Worm (Caenorhabditis elegans): Measurements from ENCODE around the gene T05A1.5.
A peak's percentile ranks its signal among the peaks of the same experiment; 100 is the strongest.

T05A1.5 gene

ce11 chrIV:9520629-9521028, 25.5 kb upstream of the T05A1.5 start:
- no peak for TF ChIP-seq sox-2 (GFP tag; IDR thresholded peaks at IDR 0.05)
- no peak for TF ChIP-seq F13H6.1 (tag; optimal IDR thresholded peaks at IDR 0.05)
- TF ChIP-seq elt-2 (tag; optimal IDR thresholded peaks at IDR 0.05): peak; percentile 52

ce11 chrIV:9523139-9523538, 22.9 kb upstream of the T05A1.5 start:
- TF ChIP-seq ceh-31 (tag; optimal IDR thresholded peaks at IDR 0.05) (peak; percentile 52), gmeb-2 (tag; optimal IDR thresholded peaks at IDR 0.05) (no peak)

ce11 chrIV:9524849-9525460, 21.1 kb upstream of the T05A1.5 start, which contains the start of gene ndua-5:
Gene ndua-5, minus strand, starts transcription at chrIV:9524899.
- TF ChIP-seq T23F11.4 (GFP tag; optimal IDR thresholded peaks at IDR 0.05) (no peak), pat-9 (tag; optimal IDR thresholded peaks at IDR 0.05) (no peak), unc-42 (tag; optimal IDR thresholded peaks at IDR 0.05) (peak; percentile 60), unc-55 (GFP tag; optimal IDR thresholded peaks at IDR 0.05) (no peak)

ce11 chrIV:9525682-9526416, 20.2 kb upstream of the T05A1.5 start, which contains the start of gene elo-1:
Gene elo-1, plus strand, starts transcription at chrIV:9526366.
- TF ChIP-seq gmeb-2 (tag; optimal IDR thresholded peaks at IDR 0.05) (no peak), tbx-2 (tag; optimal IDR thresholded peaks at IDR 0.05) (no peak), eyg-1 (tag; optimal IDR thresholded peaks at IDR 0.05) (no peak), tbx-7 (tag; optimal IDR thresholded peaks at IDR 0.05) (no peak), hlh-8 (tag; optimal IDR thresholded peaks at IDR 0.05) (no peak)

- TF ChIP-seq ttx-3 (tag; optimal IDR thresholded peaks at IDR 0.05): no peak
- no peak for TF ChIP-seq tbx-7 (tag; optimal IDR thresholded peaks at IDR 0.05)
- TF ChIP-seq lin-11 (tag; optimal IDR thresholded peaks at IDR 0.05): no peak
- TF ChIP-seq mec-3 (tag; optimal IDR thresholded peaks at IDR 0.05; ENCODE audit: borderline replicate concordance): no peak
- TF ChIP-seq sox-2 (GFP tag; IDR thresholded peaks at IDR 0.05): no peak
- TF ChIP-seq F13H6.1 (tag; optimal IDR thresholded peaks at IDR 0.05): no peak
- no peak for TF ChIP-seq ceh-6 (GFP tag; optimal IDR thresholded peaks at IDR 0.05)
- no peak for TF ChIP-seq odd-2 (tag; optimal IDR thresholded peaks at IDR 0.05)
- no peak for TF ChIP-seq unc-55 (GFP tag; optimal IDR thresholded peaks at IDR 0.05)
- TF ChIP-seq syd-9 (tag; optimal IDR thresholded peaks at IDR 0.05): no peak
- TF ChIP-seq sdc-2 (tag; optimal IDR thresholded peaks at IDR 0.05): no peak
Measured at ce11 chrIV:9527002-9527401, 19.1 kb upstream of the T05A1.5 start.

- TF ChIP-seq ztf-16 (tag; optimal IDR thresholded peaks at IDR 0.05) (no peak), sox-4 (tag; optimal IDR thresholded peaks at IDR 0.05) (no peak), elt-4 (tag; optimal IDR thresholded peaks at IDR 0.05) (no peak), eyg-1 (tag; optimal IDR thresholded peaks at IDR 0.05) (no peak), npax-4 (tag; optimal IDR thresholded peaks at IDR 0.05) (no peak), rnt-1 (tag; optimal IDR thresholded peaks at IDR 0.05) (no peak)
Measured at ce11 chrIV:9529647-9530046, 16.4 kb upstream of the T05A1.5 start, which contains the start of gene elo-7. Gene elo-7, plus strand, starts transcription at chrIV:9529947.

- TF ChIP-seq hlh-13 (GFP tag; optimal IDR thresholded peaks at IDR 0.05) (no peak), K02D7.2 (tag; optimal IDR thresholded peaks at IDR 0.05) (no peak), lin-11 (tag; optimal IDR thresholded peaks at IDR 0.05) (no peak), unc-55 (GFP tag; optimal IDR thresholded peaks at IDR 0.05) (no peak), unc-86 (tag; optimal IDR thresholded peaks at IDR 0.05) (no peak), elt-2 (tag; optimal IDR thresholded peaks at IDR 0.05) (no peak)
Measured at ce11 chrIV:9530768-9531167, 15.3 kb upstream of the T05A1.5 start.

Data from whole organism, late embryonic.